Worm (Caenorhabditis elegans): Measurements from ENCODE around the gene eef-1B.1.
A peak's percentile ranks its signal among the peaks of the same experiment; 100 is the strongest.

The eef-1B.1 gene

ce11 chrIII:7977224-7977623 is 4.0 kb upstream of the eef-1B.1 start (continued):
- TF ChIP-seq Y56A3A.18 (GFP tag; IDR thresholded peaks at IDR 0.05) (peak; percentile 29; the same call in 1 of the 2 replicates), nhr-80 (tag; optimal IDR thresholded peaks at IDR 0.05) (no peak), nhr-120 (GFP tag; IDR thresholded peaks at IDR 0.05) (0 out of 2 replicates have a peak, but pooled peaks have one; percentile 44), unc-62 (GFP tag; optimal IDR thresholded peaks at IDR 0.05) (no peak), egl-44 (GFP tag; IDR thresholded peaks at IDR 0.05) (no peak), K11D2.4 (GFP tag; IDR thresholded peaks at IDR 0.05) (0 out of 2 replicates have a peak, but pooled peaks have one; percentile 52), ceh-91 (GFP tag; IDR thresholded peaks at IDR 0.05) (no peak), madf-10 (tag; optimal IDR thresholded peaks at IDR 0.05) (peak; percentile 7), lin-54 (GFP tag; optimal IDR thresholded peaks at IDR 0.05) (peak; percentile 15), madf-6 (GFP tag; IDR thresholded peaks at IDR 0.05) (peak; percentile 56; the same call in 1 of the 2 replicates), madf-3 (GFP tag; IDR thresholded peaks at IDR 0.05) (0 out of 2 replicates have a peak, but pooled peaks have one; percentile 4), attf-6 (GFP tag; IDR thresholded peaks at IDR 0.05) (0 out of 2 replicates have a peak, but pooled peaks have one; percentile 9), F37B4.10 (GFP tag; IDR thresholded peaks at IDR 0.05) (no peak), egl-18 (GFP tag; IDR thresholded peaks at IDR 0.05) (no peak), ama-1 (optimal IDR thresholded peaks at IDR 0.05) (peak; percentile 5), ama-1 (GFP tag; optimal IDR thresholded peaks at IDR 0.05) (no peak), zim-3 (tag; optimal IDR thresholded peaks at IDR 0.05) (peak; percentile 20), chd-7 (tag; optimal IDR thresholded peaks at IDR 0.05) (peak; percentile 61), F52B5.7 (tag; optimal IDR thresholded peaks at IDR 0.05) (peak; percentile 79), snpc-4 (GFP tag; optimal IDR thresholded peaks at IDR 0.05) (no peak), snpc-4 (tag; optimal IDR thresholded peaks at IDR 0.05) (peak in 1 of 4 experiments; percentile 22), lin-26 (GFP tag; IDR thresholded peaks at IDR 0.05) (0 out of 2 replicates have a peak, but pooled peaks have one; percentile 36), Y95B8A.8 (GFP tag; IDR thresholded peaks at IDR 0.05) (peak; percentile 63; the same call in 1 of the 2 replicates), tlf-1 (GFP tag; optimal IDR thresholded peaks at IDR 0.05) (peak; percentile 27), cebp-1 (GFP tag; IDR thresholded peaks at IDR 0.05) (0 out of 2 replicates have a peak, but pooled peaks have one; percentile 43), cebp-1 (tag; optimal IDR thresholded peaks at IDR 0.05) (peak; percentile 49), unc-130 (GFP tag; optimal IDR thresholded peaks at IDR 0.05) (peak; percentile 6), ceh-79 (tag; optimal IDR thresholded peaks at IDR 0.05) (peak; percentile 18), mxl-1 (tag; optimal IDR thresholded peaks at IDR 0.05) (no peak), ztf-3 (GFP tag; optimal IDR thresholded peaks at IDR 0.05) (peak; percentile 2), die-1 (tag; optimal IDR thresholded peaks at IDR 0.05) (peak; percentile 6), nhr-90 (tag; optimal IDR thresholded peaks at IDR 0.05) (no peak), fkh-3 (tag; optimal IDR thresholded peaks at IDR 0.05) (no peak)

ce11 chrIII:7973968-7974607 is 902 bp upstream of the eef-1B.1 start:
- no peak for TF ChIP-seq C06A6.2 (GFP tag; conservative IDR thresholded peaks at IDR 0.05)
- no peak for TF ChIP-seq ceh-79 (tag; optimal IDR thresholded peaks at IDR 0.05)
- no peak for TF ChIP-seq cebp-2 (GFP tag; IDR thresholded peaks at IDR 0.05)
- peak; percentile 6 for TF ChIP-seq lsl-1 (GFP tag; optimal IDR thresholded peaks at IDR 0.05)
- TF ChIP-seq Y95B8A.8 (GFP tag; IDR thresholded peaks at IDR 0.05) = no peak
- TF ChIP-seq mel-28 (tag; optimal IDR thresholded peaks at IDR 0.05; ENCODE audit: borderline replicate concordance) = no peak
- peak; percentile 61 for TF ChIP-seq ets-4 (GFP tag; optimal IDR thresholded peaks at IDR 0.05)
- TF ChIP-seq atf-7 (tag; optimal IDR thresholded peaks at IDR 0.05) = no peak
- no peak for TF ChIP-seq hmg-1.2 (GFP tag; IDR thresholded peaks at IDR 0.05)
- no peak for TF ChIP-seq K12H6.12 (tag; optimal IDR thresholded peaks at IDR 0.05)
- TF ChIP-seq xnd-1 (tag; optimal IDR thresholded peaks at IDR 0.05) = no peak
- no peak for TF ChIP-seq Y53F4B.3 (GFP tag; IDR thresholded peaks at IDR 0.05)
- no peak for TF ChIP-seq ceh-27 (GFP tag; optimal IDR thresholded peaks at IDR 0.05)
- TF ChIP-seq egl-18 (GFP tag; IDR thresholded peaks at IDR 0.05) = no peak
- no peak for TF ChIP-seq ceh-40 (GFP tag; IDR thresholded peaks at IDR 0.05)
- no peak for TF ChIP-seq rcor-1 (GFP tag; IDR thresholded peaks at IDR 0.05)
- TF ChIP-seq lag-1 (GFP tag; IDR thresholded peaks at IDR 0.05) = no peak
- TF ChIP-seq dox-1 (GFP tag; IDR thresholded peaks at IDR 0.05) = no peak
- no peak for TF ChIP-seq madf-8 (GFP tag; conservative IDR thresholded peaks at IDR 0.05)
- no peak for TF ChIP-seq B0019.2 (GFP tag; conservative IDR thresholded peaks at IDR 0.05)
